Worm (Caenorhabditis elegans) whole organism, late embryonic: Measurements from ENCODE around the gene F59A6.4.

Experiments used
- C08G9.2 ChIP-seq: sonication (generic microtip); optimal IDR thresholded peaks from 2 replicates; lab custom pipeline; 2016; ENCODE audit warnings: mild to moderate bottlenecking, missing genetic modification characterization, moderate library complexity, missing compliant biosample characterization
- K09A11.1 ChIP-seq: sonication (generic microtip); optimal IDR thresholded peaks from 2 replicates; lab custom pipeline; 2017; ENCODE audit warnings: antibody characterized with exemption, mild to moderate bottlenecking, missing genetic modification characterization, missing compliant biosample characterization; ENCODE audit not compliant: insufficient read depth
- ahr-1 ChIP-seq: sonication (generic microtip); optimal IDR thresholded peaks from 2 replicates; lab custom pipeline; 2016; ENCODE audit warnings: missing genetic modification characterization, missing compliant biosample characterization
- elt-4 ChIP-seq: sonication (generic microtip); optimal IDR thresholded peaks from 2 replicates; lab custom pipeline; 2016; ENCODE audit warnings: missing genetic modification characterization, missing compliant biosample characterization
- fkh-10 ChIP-seq: fragments of 150-350 bp; optimal IDR thresholded peaks from 2 replicates; lab custom pipeline; 2014; ENCODE audit warnings: missing biosample characterization, missing genetic modification reagents, missing genetic modification characterization
- nhr-11 ChIP-seq: fragments of 150-350 bp; optimal IDR thresholded peaks from 2 replicates; lab custom pipeline; 2014; ENCODE audit warnings: missing biosample characterization, missing genetic modification characterization
- pag-3 ChIP-seq: sonication (generic microtip); optimal IDR thresholded peaks from 2 replicates; lab custom pipeline; 2016; ENCODE audit warnings: missing compliant biosample characterization, missing genetic modification characterization, borderline replicate concordance
- pha-4 ChIP-seq: fragments of 150-350 bp; optimal IDR thresholded peaks from 2 replicates; lab custom pipeline; 2018; ENCODE audit warnings: missing biosample characterization, missing genetic modification reagents, missing genetic modification characterization
- pqm-1 ChIP-seq: sonication (generic microtip); optimal IDR thresholded peaks from 2 replicates; lab custom pipeline; 2016; ENCODE audit warnings: missing genetic modification characterization, missing compliant biosample characterization
- rnt-1 ChIP-seq: sonication (generic microtip); optimal IDR thresholded peaks from 2 replicates; lab custom pipeline; 2016; ENCODE audit warnings: missing genetic modification characterization, missing compliant biosample characterization
- sdc-2 ChIP-seq: sonication (generic microtip); optimal IDR thresholded peaks from 2 replicates; lab custom pipeline; 2016; ENCODE audit warnings: missing genotype, missing genetic modification characterization, missing compliant biosample characterization

DNA sequence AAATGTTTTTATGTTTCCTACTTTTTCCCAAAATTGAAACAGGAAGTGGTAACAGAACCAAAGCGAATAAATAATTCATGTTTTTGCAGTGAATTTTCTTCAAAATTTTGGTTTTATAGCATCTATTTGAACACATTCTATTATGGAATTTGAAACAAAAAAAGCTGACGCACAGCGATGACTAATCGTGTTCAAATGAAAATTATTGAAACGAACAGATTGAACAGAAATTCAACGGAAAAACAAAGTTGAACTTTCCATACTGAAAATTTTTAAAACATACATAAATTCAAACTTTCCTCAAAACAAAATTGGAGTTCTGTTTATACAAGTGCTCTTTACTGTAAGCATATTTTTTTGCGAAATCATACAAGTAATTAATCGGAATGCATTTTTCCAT is 7.1 kb downstream of the F59A6.4 start, which contains the start of gene F59A6.12:
- TF ChIP-seq fkh-10 (GFP tag; lab: Kevin White, UChicago) (no peak), C08G9.2 (tag; lab: Kevin White, UChicago) (no peak), sdc-2 (tag; lab: Kevin White, UChicago) (no peak), pqm-1 (tag; lab: Kevin White, UChicago) (no peak), elt-4 (tag; lab: Kevin White, UChicago) (no peak), K09A11.1 (tag; lab: Kevin White, UChicago) (no peak), pag-3 (tag; lab: Kevin White, UChicago) (no peak), nhr-11 (no peak), ahr-1 (no peak), rnt-1 (no peak), pha-4 (tag; lab: Kevin White, UChicago) (no peak)
